Worm (Caenorhabditis elegans) whole organism, L1 larva: Measurements from ENCODE around the gene nekl-3.

Experiments used
- F16B12.6 ChIP-seq: fragments of 150-350 bp; optimal IDR thresholded peaks from 2 replicates; lab custom pipeline; 2014; ENCODE audit warnings: missing biosample characterization, missing genetic modification characterization
- Y116A8C.19 ChIP-seq: sonication (generic microtip); optimal IDR thresholded peaks from 2 replicates; lab custom pipeline; 2016; ENCODE audit warnings: missing compliant biosample characterization, missing genetic modification characterization, borderline replicate concordance
- aha-1 ChIP-seq: fragments of 150-350 bp; optimal IDR thresholded peaks from 2 replicates; lab custom pipeline; 2014; ENCODE audit warnings: missing biosample characterization, missing genetic modification characterization
- aly-2 ChIP-seq: fragments of 150-350 bp; optimal IDR thresholded peaks from 2 replicates; lab custom pipeline; 2014; ENCODE audit warnings: missing biosample characterization, missing genetic modification characterization
- ama-1 ChIP-seq: fragments of 150-350 bp; optimal IDR thresholded peaks from 2 replicates; lab custom pipeline; 2014
- blmp-1 ChIP-seq: fragments of 150-350 bp; optimal IDR thresholded peaks from 2 replicates; lab custom pipeline; 2014; ENCODE audit warnings: missing biosample characterization, missing genetic modification characterization
- ceh-63 ChIP-seq: fragments of 200-800 bp; sonication (Bioruptor generic); optimal IDR thresholded peaks from 2 replicates; lab custom pipeline; 2018; ENCODE audit warnings: mild to moderate bottlenecking, missing genetic modification characterization, missing compliant biosample characterization
- ceh-90 ChIP-seq: sonication (generic microtip); optimal IDR thresholded peaks from 2 replicates; lab custom pipeline; 2016; ENCODE audit warnings: missing genetic modification characterization, missing compliant biosample characterization
- ces-1 ChIP-seq: fragments of 150-350 bp; optimal IDR thresholded peaks from 2 replicates; lab custom pipeline; 2014; ENCODE audit warnings: missing biosample characterization, missing genetic modification reagents, missing genetic modification characterization
- dsc-1 ChIP-seq: sonication (generic microtip); optimal IDR thresholded peaks from 2 replicates; lab custom pipeline; 2016; ENCODE audit warnings: mild to moderate bottlenecking, missing genetic modification characterization, missing compliant biosample characterization
- efl-1 ChIP-seq, 4 experiments: fragments of 150-350 bp; optimal IDR thresholded peaks in 3 of 4; peaks in 1 of 4; 1 replicate in 1 of 4; 2 replicates in 3 of 4; lab custom pipeline; 2014; ENCODE audit warnings: missing biosample characterization in 2 of 4, missing genetic modification characterization in 2 of 4, missing genetic modification reagents in 2 of 4
- efl-3 ChIP-seq: fragments of 200-800 bp; sonication (Bioruptor generic); optimal IDR thresholded peaks from 2 replicates; lab custom pipeline; 2018; ENCODE audit warnings: mild to moderate bottlenecking, missing genetic modification characterization, missing compliant biosample characterization
- elt-2 ChIP-seq: sonication (generic microtip); optimal IDR thresholded peaks from 2 replicates; lab custom pipeline; 2016; ENCODE audit warnings: missing genetic modification characterization, mild to moderate bottlenecking, inconsistent platforms, missing compliant biosample characterization, missing genetic modification reagents
- ets-5 ChIP-seq: fragments of 200-800 bp; sonication (Bioruptor generic); IDR thresholded peaks from 2 replicates; pipeline ENCODE4 v1.3.6; 2022; ENCODE audit warnings: missing genetic modification characterization, missing compliant biosample characterization
- fos-1 ChIP-seq: fragments of 150-350 bp; optimal IDR thresholded peaks from 2 replicates; lab custom pipeline; 2014; ENCODE audit warnings: missing biosample characterization, missing genetic modification characterization
- grh-1 ChIP-seq: fragments of 200-800 bp; sonication (Bioruptor generic); IDR thresholded peaks from 2 replicates; pipeline ENCODE4 v1.3.6; 2022; ENCODE audit warnings: missing genetic modification reagents, missing genetic modification characterization, missing compliant biosample characterization
- hlh-17 ChIP-seq: fragments of 200-800 bp; sonication (Bioruptor generic); optimal IDR thresholded peaks from 2 replicates; lab custom pipeline; 2018; ENCODE audit warnings: missing genetic modification characterization, mild to moderate bottlenecking, missing compliant biosample characterization, moderate library complexity, borderline replicate concordance
- hpl-2 ChIP-seq: fragments of 150-350 bp; optimal IDR thresholded peaks from 2 replicates; lab custom pipeline; 2014; ENCODE audit warnings: missing biosample characterization, missing genetic modification reagents, missing genetic modification characterization
- lin-13 ChIP-seq: fragments of 150-350 bp; optimal IDR thresholded peaks from 2 replicates; lab custom pipeline; 2014; ENCODE audit warnings: missing biosample characterization, missing genetic modification reagents, missing genetic modification characterization
- lin-14 ChIP-seq: fragments of 200-800 bp; sonication (Bioruptor generic); optimal IDR thresholded peaks from 2 replicates; lab custom pipeline; 2018; ENCODE audit warnings: mild to moderate bottlenecking, missing genetic modification characterization, moderate library complexity, missing compliant biosample characterization
- lin-39 ChIP-seq: fragments of 150-350 bp; optimal IDR thresholded peaks from 2 replicates; lab custom pipeline; 2014; ENCODE audit warnings: missing biosample characterization, missing genetic modification reagents, missing genetic modification characterization
- lir-3 ChIP-seq: sonication (generic microtip); optimal IDR thresholded peaks from 2 replicates; lab custom pipeline; 2016; ENCODE audit warnings: mild to moderate bottlenecking, missing genetic modification characterization, moderate library complexity, missing compliant biosample characterization; ENCODE audit not compliant: poor library complexity
- mab-9 ChIP-seq: fragments of 200-800 bp; sonication (Bioruptor generic); IDR thresholded peaks from 2 replicates; pipeline ENCODE4 v1.3.6; 2022; ENCODE audit warnings: missing genetic modification reagents, missing genetic modification characterization, missing compliant biosample characterization
- mep-1 ChIP-seq: fragments of 150-350 bp; optimal IDR thresholded peaks from 2 replicates; lab custom pipeline; 2014; ENCODE audit warnings: missing biosample characterization, missing genetic modification characterization
- nhr-11 ChIP-seq: fragments of 150-350 bp; optimal IDR thresholded peaks from 2 replicates; lab custom pipeline; 2014; ENCODE audit warnings: missing biosample characterization, missing genetic modification characterization
- nhr-19 ChIP-seq: fragments of 200-800 bp; sonication (Bioruptor generic); conservative IDR thresholded peaks from 2 replicates; pipeline ENCODE4 v1.3.6; 2022; ENCODE audit warnings: missing genetic modification characterization, missing compliant biosample characterization
- nhr-20 ChIP-seq: sonication (generic microtip); optimal IDR thresholded peaks from 2 replicates; lab custom pipeline; 2016; ENCODE audit warnings: mild to moderate bottlenecking, missing genetic modification characterization, missing compliant biosample characterization
- nhr-237 ChIP-seq: fragments of 150-350 bp; optimal IDR thresholded peaks from 2 replicates; lab custom pipeline; 2014; ENCODE audit warnings: missing biosample characterization, missing genetic modification characterization
- nhr-28 ChIP-seq: fragments of 150-350 bp; optimal IDR thresholded peaks from 2 replicates; lab custom pipeline; 2014; ENCODE audit warnings: missing biosample characterization, missing genetic modification characterization
- nhr-76 ChIP-seq: sonication (generic microtip); optimal IDR thresholded peaks from 2 replicates; lab custom pipeline; 2017; ENCODE audit warnings: missing biosample characterization, missing genetic modification characterization
- nhr-85 ChIP-seq: sonication (generic microtip); peaks from one replicate; lab custom pipeline; 2016; ENCODE audit warnings: missing genetic modification characterization, inconsistent platforms, missing compliant biosample characterization
- nhr-90 ChIP-seq: sonication (generic microtip); optimal IDR thresholded peaks from 2 replicates; lab custom pipeline; 2016; ENCODE audit warnings: mild to moderate bottlenecking, missing genetic modification characterization, missing compliant biosample characterization; ENCODE audit not compliant: poor library complexity
- pag-3 ChIP-seq: sonication (generic microtip); optimal IDR thresholded peaks from 2 replicates; lab custom pipeline; 2017; ENCODE audit warnings: missing genetic modification characterization, mild to moderate bottlenecking, missing compliant biosample characterization, antibody characterized with exemption, borderline replicate concordance; ENCODE audit not compliant: insufficient read depth
- pqm-1 ChIP-seq: sonication (generic microtip); optimal IDR thresholded peaks from 3 replicates; lab custom pipeline; 2017; ENCODE audit warnings: missing biosample characterization, missing genetic modification characterization
- rnt-1 ChIP-seq: sonication (generic microtip); optimal IDR thresholded peaks from 2 replicates; lab custom pipeline; 2016; ENCODE audit warnings: mild to moderate bottlenecking, missing genetic modification characterization, moderate library complexity, missing compliant biosample characterization
- skn-1 ChIP-seq: fragments of 150-350 bp; optimal IDR thresholded peaks from 2 replicates; lab custom pipeline; 2014; ENCODE audit warnings: missing biosample characterization, missing genetic modification characterization
- snpc-4 ChIP-seq: fragments of 150-350 bp; optimal IDR thresholded peaks from 2 replicates; lab custom pipeline; 2014; ENCODE audit warnings: missing biosample characterization, missing genetic modification characterization
- snu-23 ChIP-seq: sonication (generic microtip); optimal IDR thresholded peaks from 2 replicates; lab custom pipeline; 2016; ENCODE audit warnings: missing genetic modification characterization, missing compliant biosample characterization
- sox-4 ChIP-seq: sonication (generic microtip); optimal IDR thresholded peaks from 2 replicates; lab custom pipeline; 2016; ENCODE audit warnings: missing genetic modification characterization, missing compliant biosample characterization
- sptf-1 ChIP-seq: fragments of 150-350 bp; optimal IDR thresholded peaks from 2 replicates; lab custom pipeline; 2014; ENCODE audit warnings: missing biosample characterization, missing genetic modification characterization
- swsn-7 ChIP-seq: sonication (generic microtip); optimal IDR thresholded peaks from 2 replicates; lab custom pipeline; 2016; ENCODE audit warnings: missing genetic modification characterization, missing compliant biosample characterization
- tlp-1 ChIP-seq: fragments of 150-350 bp; optimal IDR thresholded peaks from 2 replicates; lab custom pipeline; 2014; ENCODE audit warnings: missing biosample characterization, missing genetic modification characterization
- unc-30 ChIP-seq: sonication (generic microtip); optimal IDR thresholded peaks from 2 replicates; lab custom pipeline; 2017; ENCODE audit warnings: missing biosample characterization, missing genetic modification characterization
- unc-62 ChIP-seq: fragments of 150-350 bp; optimal IDR thresholded peaks from 2 replicates; lab custom pipeline; 2014; ENCODE audit warnings: missing biosample characterization, missing genetic modification reagents, missing genetic modification characterization
- unc-86 ChIP-seq: sonication (generic microtip); optimal IDR thresholded peaks from 2 replicates; lab custom pipeline; 2016; ENCODE audit warnings: missing genetic modification characterization, missing compliant biosample characterization
- unc-98 ChIP-seq: fragments of 200-800 bp; sonication (Bioruptor generic); IDR thresholded peaks from 2 replicates; pipeline ENCODE4 v1.3.6; 2022; ENCODE audit warnings: missing genetic modification characterization, missing compliant biosample characterization
- xbp-1 ChIP-seq: sonication (generic microtip); optimal IDR thresholded peaks from 2 replicates; lab custom pipeline; 2016; ENCODE audit warnings: missing genetic modification characterization, missing compliant biosample characterization
- zip-4 ChIP-seq: fragments of 200-800 bp; sonication (Bioruptor generic); optimal IDR thresholded peaks from 2 replicates; lab custom pipeline; 2018; ENCODE audit warnings: mild to moderate bottlenecking, missing genetic modification characterization, moderate library complexity, missing compliant biosample characterization
- ztf-11 ChIP-seq, 2 experiments: sonication (generic microtip); optimal IDR thresholded peaks; 2 replicates each; lab custom pipeline; 2016 to 2017; ENCODE audit warnings: missing genetic modification characterization in 2 of 2, missing biosample characterization in 1 of 2, missing compliant biosample characterization in 1 of 2

The nekl-3 gene

ce11 chrX:12404729-12405128 is 13.4 kb upstream of the nekl-3 start:
- TF ChIP-seq aha-1 (tag; lab: Kevin White, UChicago) (no peak), ets-5 (no peak), mab-9 (GFP tag; lab: Robert Waterston, UW) (peak; percentile 74), lin-14 (GFP tag; lab: Kevin White, UChicago) (peak; percentile 67), lin-39 (tag; lab: Kevin White, UChicago) (peak; percentile 4), skn-1 (tag; lab: Kevin White, UChicago) (no peak), efl-1 (optimal IDR thresholded peaks at IDR 0.05; lab: Kevin White, UChicago) (no peak), efl-1 (GFP tag; optimal IDR thresholded peaks at IDR 0.05 in 1 of 2; lab: Kevin White, UChicago) (peak in 1 of 2 experiments; percentile 46), rnt-1 (tag; lab: Kevin White, UChicago) (no peak)

- TF ChIP-seq zip-4 (GFP tag; lab: Kevin White, UChicago) = peak; percentile 79
- peak; percentile 91 for TF ChIP-seq fos-1 (tag; lab: Kevin White, UChicago)
- no peak for TF ChIP-seq efl-3 (GFP tag; lab: Kevin White, UChicago)
- TF ChIP-seq grh-1 (GFP tag; lab: Robert Waterston, UW) = peak; percentile 86
- peak; percentile 95 for TF ChIP-seq nhr-19 (GFP tag; lab: Robert Waterston, UW)
- TF ChIP-seq sox-4 (tag; lab: Kevin White, UChicago) = peak; percentile 74
- TF ChIP-seq xbp-1 (tag; lab: Kevin White, UChicago) = peak; percentile 93
- TF ChIP-seq snu-23 (GFP tag; lab: Kevin White, UChicago) = peak; percentile 98
- TF ChIP-seq unc-86 (tag; lab: Kevin White, UChicago) = peak; percentile 90
- peak; percentile 98 for TF ChIP-seq lin-14 (GFP tag; lab: Kevin White, UChicago)
- peak; percentile 97 for TF ChIP-seq nhr-20 (tag; lab: Kevin White, UChicago)
- peak; percentile 99 for TF ChIP-seq mep-1 (tag; lab: Kevin White, UChicago)
- peak; percentile 82 to 83 for TF ChIP-seq efl-1 (optimal IDR thresholded peaks at IDR 0.05; lab: Kevin White, UChicago)
- peak; percentile 70 to 97 for TF ChIP-seq efl-1 (GFP tag; optimal IDR thresholded peaks at IDR 0.05 in 1 of 2; lab: Kevin White, UChicago)
- peak; percentile 92 for TF ChIP-seq lin-13
- TF ChIP-seq dsc-1 (tag; lab: Kevin White, UChicago) = peak; percentile 97
- peak; percentile 72 for TF ChIP-seq aha-1 (tag; lab: Kevin White, UChicago)
- TF ChIP-seq unc-98 = no peak
- no peak for TF ChIP-seq pqm-1 (tag; lab: Kevin White, UChicago)
- TF ChIP-seq nhr-76 (tag; lab: Kevin White, UChicago) = no peak
- TF ChIP-seq ama-1 = no peak
- TF ChIP-seq ztf-11 (tag; optimal IDR thresholded peaks at IDR 0.05; lab: Kevin White, UChicago) = peak in 1 of 2 experiments; percentile 85
- TF ChIP-seq elt-2 = peak; percentile 70
- TF ChIP-seq tlp-1 (tag; lab: Kevin White, UChicago) = no peak
- no peak for TF ChIP-seq unc-30 (tag; lab: Kevin White, UChicago)
- TF ChIP-seq lin-39 (tag; lab: Kevin White, UChicago) = peak; percentile 83
- peak; percentile 9 for TF ChIP-seq Y116A8C.19 (tag; lab: Kevin White, UChicago)
- TF ChIP-seq nhr-11 (tag; lab: Kevin White, UChicago) = peak; percentile 73
- no peak for TF ChIP-seq hlh-17
- peak; percentile 95 for TF ChIP-seq nhr-85 (tag; lab: Kevin White, UChicago)
- TF ChIP-seq pag-3 (tag; lab: Kevin White, UChicago) = no peak
- TF ChIP-seq unc-62 (GFP tag; lab: Kevin White, UChicago) = peak; percentile 62
- TF ChIP-seq F16B12.6 (tag; lab: Kevin White, UChicago) = peak; percentile 59
- no peak for TF ChIP-seq nhr-28 (tag; lab: Kevin White, UChicago)
- peak; percentile 65; the same call in 1 of the 2 replicates for TF ChIP-seq mab-9 (GFP tag; lab: Robert Waterston, UW)
- TF ChIP-seq rnt-1 (tag; lab: Kevin White, UChicago) = peak; percentile 96
- TF ChIP-seq snpc-4 (tag; lab: Kevin White, UChicago) = peak; percentile 85
- TF ChIP-seq ceh-90 (tag; lab: Kevin White, UChicago) = no peak
- peak; percentile 95 for TF ChIP-seq swsn-7 (tag; lab: Kevin White, UChicago)
- TF ChIP-seq sptf-1 = no peak
- no peak for TF ChIP-seq ets-5
- no peak for TF ChIP-seq ceh-63 (GFP tag; lab: Kevin White, UChicago)
- peak; percentile 86 for TF ChIP-seq blmp-1 (tag; lab: Kevin White, UChicago)
- TF ChIP-seq nhr-90 (tag; lab: Kevin White, UChicago) = peak; percentile 91
- peak; percentile 76 for TF ChIP-seq hpl-2 (GFP tag; lab: Kevin White, UChicago)
- peak; percentile 87 for TF ChIP-seq nhr-237 (tag; lab: Kevin White, UChicago)
- peak; percentile 77 for TF ChIP-seq lir-3
- no peak for TF ChIP-seq ces-1 (GFP tag; lab: Kevin White, UChicago)
- peak; percentile 72 for TF ChIP-seq aly-2 (tag; lab: Kevin White, UChicago)
Observed at ce11 chrX:12393786-12394308, 2.6 kb upstream of the nekl-3 start, which contains the start of gene F17E5.2. F17E5.2 (plus strand) TSS chrX:12394258.
